Worm (Caenorhabditis elegans) whole organism, L4/young adult: ENCODE data around the gene ZK177.11.

ENCODE experiments used
- dao-5 ChIP-seq: sonication (generic microtip); optimal IDR thresholded peaks from 2 replicates; lab custom pipeline; 2016; ENCODE audit warnings: missing genotype, missing genetic modification characterization, moderate library complexity, missing compliant biosample characterization
- him-1 ChIP-seq: sonication (generic microtip); optimal IDR thresholded peaks from 2 replicates; lab custom pipeline; 2016; ENCODE audit warnings: missing genotype, missing genetic modification reagents, missing genetic modification characterization, missing compliant biosample characterization

ce11 chrII:5556431-5556830, 33.7 kb downstream of the ZK177.11 start, which contains the start of gene ins-11:
- TF ChIP-seq dao-5 (no peak), him-1 (no peak)
